Fruit fly (Drosophila melanogaster): ENCODE results near the gene CG46317.

CG46317 gene

DNA sequence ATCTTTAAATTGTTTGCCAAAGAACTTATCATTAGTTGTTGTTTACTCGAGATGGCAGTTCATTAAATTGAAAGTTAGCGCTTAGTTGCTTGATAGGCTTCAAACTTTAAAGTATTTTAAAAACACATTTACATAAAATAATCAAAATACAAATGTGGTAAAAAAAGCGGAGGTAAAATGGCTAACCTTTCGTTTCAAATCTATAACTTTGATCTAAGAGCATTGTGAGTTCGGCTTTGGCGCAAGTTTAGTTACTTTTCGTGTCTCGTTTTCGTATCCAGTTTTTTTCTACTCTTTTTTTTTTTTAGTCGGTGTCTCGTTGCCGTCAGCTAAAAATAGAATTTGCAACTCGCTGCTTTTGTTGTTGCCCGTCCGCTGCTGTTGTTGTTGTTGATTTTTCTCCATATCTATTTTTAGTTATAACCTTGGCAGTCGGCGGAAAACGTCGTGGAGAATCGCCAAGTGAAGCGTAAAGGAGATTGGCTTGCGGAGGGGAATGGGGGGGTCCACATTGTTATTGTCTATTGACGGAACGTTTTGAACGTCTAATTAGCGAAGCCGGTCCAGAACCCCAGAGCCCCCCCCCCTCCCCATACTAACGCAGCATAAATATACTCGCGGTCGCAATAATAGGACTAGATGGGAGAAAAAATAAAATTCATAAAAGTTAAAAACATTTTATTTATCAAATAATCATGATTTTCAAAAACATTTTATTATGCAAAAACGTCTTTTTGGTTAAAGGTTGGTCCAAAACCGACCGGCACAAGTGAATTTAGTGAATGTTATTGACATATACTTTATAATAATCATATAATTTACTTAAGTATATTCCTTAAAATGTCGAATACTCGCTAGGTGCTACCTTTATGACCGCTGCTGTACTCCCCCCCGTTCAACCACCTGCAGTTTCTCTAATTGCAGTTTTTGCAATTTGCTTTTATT lies 46.2 kb upstream of the CG46317 start (continued):
- TF ChIP-seq Mio (GFP tag; optimal IDR thresholded peaks at IDR 0.05) (no peak), Vsx2 (GFP tag; optimal IDR thresholded peaks at IDR 0.05; ENCODE audit: partially characterized antibody) (no peak), br (GFP tag; optimal IDR thresholded peaks at IDR 0.05) (no peak), ey (GFP tag; optimal IDR thresholded peaks at IDR 0.05) (no peak), Dif (GFP tag; optimal IDR thresholded peaks at IDR 0.05; ENCODE audit: partially characterized antibody) (no peak), Jra (GFP tag; optimal IDR thresholded peaks at IDR 0.05) (no peak), brk (GFP tag; optimal IDR thresholded peaks at IDR 0.05) (no peak), dsf (GFP tag; optimal IDR thresholded peaks at IDR 0.05; ENCODE audit: borderline replicate concordance) (no peak), OdsH (GFP tag; optimal IDR thresholded peaks at IDR 0.05) (no peak), dl (GFP tag; optimal IDR thresholded peaks at IDR 0.05; ENCODE audit: insufficient read depth in 1 of 2, partially characterized antibody in 2 of 2) (no peak), Abd-B (GFP tag; optimal IDR thresholded peaks at IDR 0.05) (no peak)

DNA sequence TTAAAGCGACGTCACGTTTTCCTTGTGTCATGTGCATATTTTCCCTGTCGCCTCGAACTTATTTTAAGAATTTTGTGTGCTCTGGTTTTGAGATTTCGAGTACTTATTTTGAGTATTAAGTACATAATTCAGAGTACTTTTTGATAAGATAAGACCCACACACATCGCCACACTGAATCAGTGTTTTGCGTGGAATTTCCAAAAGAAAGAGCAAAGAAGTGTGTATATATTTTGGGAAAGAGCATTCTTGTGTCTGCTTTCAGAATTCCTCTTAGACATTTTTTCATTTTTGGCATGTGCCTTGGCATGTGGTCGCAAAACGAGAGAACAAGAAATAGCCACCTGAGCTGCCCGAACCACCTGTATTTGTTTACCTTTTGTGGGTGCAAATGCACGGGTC lies 45.2 kb upstream of the CG46317 start:
- TF ChIP-seq OdsH (GFP tag; optimal IDR thresholded peaks at IDR 0.05): peak; percentile 0
- peak; percentile 44 for TF ChIP-seq HLH106 (tag; optimal IDR thresholded peaks at IDR 0.05)
- peak; percentile 9 for TF ChIP-seq fru (GFP tag; optimal IDR thresholded peaks at IDR 0.05)
- peak; percentile 7 for TF ChIP-seq psq (GFP tag; optimal IDR thresholded peaks at IDR 0.05)
- TF ChIP-seq Sp1 (GFP tag; optimal IDR thresholded peaks at IDR 0.05): peak; percentile 2
- no peak for TF ChIP-seq ey (GFP tag; optimal IDR thresholded peaks at IDR 0.05)
- TF ChIP-seq Rel (GFP tag; optimal IDR thresholded peaks at IDR 0.05): no peak
- TF ChIP-seq Rel (tag; optimal IDR thresholded peaks at IDR 0.05): peak; percentile 36
- TF ChIP-seq N (GFP tag; optimal IDR thresholded peaks at IDR 0.05): no peak
- peak; percentile 8 for TF ChIP-seq h (GFP tag; optimal IDR thresholded peaks at IDR 0.05)

DNA sequence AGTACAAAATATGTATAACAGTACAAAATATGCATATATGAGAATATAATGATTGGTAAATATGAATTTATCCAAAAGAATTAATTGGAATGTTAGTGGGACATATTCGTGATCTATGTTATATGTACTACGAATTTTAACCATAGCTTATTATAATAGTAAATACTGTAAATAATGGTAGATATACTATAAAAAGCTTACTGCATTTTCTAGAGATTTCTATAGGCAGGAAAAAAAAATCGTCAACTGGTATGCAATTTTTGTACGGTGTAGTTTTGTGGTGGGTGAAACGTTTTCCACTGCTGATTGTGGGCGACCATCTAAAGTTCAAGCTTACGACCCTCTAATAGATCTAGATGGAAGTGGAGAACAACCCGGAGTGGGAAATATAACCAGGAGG lies 44.2 kb upstream of the CG46317 start:
- no peak for TF ChIP-seq psq (GFP tag; optimal IDR thresholded peaks at IDR 0.05)
- no peak for TF ChIP-seq Hr83 (GFP tag; optimal IDR thresholded peaks at IDR 0.05; ENCODE audit: poor library complexity, severe bottlenecking)
- TF ChIP-seq Sp1 (GFP tag; optimal IDR thresholded peaks at IDR 0.05): no peak
- TF ChIP-seq Myc (optimal IDR thresholded peaks at IDR 0.05): no peak
- no peak for TF ChIP-seq fru (GFP tag; optimal IDR thresholded peaks at IDR 0.05)
- no peak for TF ChIP-seq Dif (GFP tag; optimal IDR thresholded peaks at IDR 0.05; ENCODE audit: partially characterized antibody)
- TF ChIP-seq ey (GFP tag; optimal IDR thresholded peaks at IDR 0.05): no peak
- no peak for TF ChIP-seq br (GFP tag; optimal IDR thresholded peaks at IDR 0.05)
- TF ChIP-seq brk (GFP tag; optimal IDR thresholded peaks at IDR 0.05): no peak
- no peak for TF ChIP-seq Abd-B (GFP tag; optimal IDR thresholded peaks at IDR 0.05)
- no peak for TF ChIP-seq rgr (GFP tag; optimal IDR thresholded peaks at IDR 0.05)
- no peak for TF ChIP-seq dmrt93B (GFP tag; optimal IDR thresholded peaks at IDR 0.05)
- TF ChIP-seq OdsH (GFP tag; optimal IDR thresholded peaks at IDR 0.05): no peak
- TF ChIP-seq CG9705 (GFP tag; optimal IDR thresholded peaks at IDR 0.05): no peak

DNA sequence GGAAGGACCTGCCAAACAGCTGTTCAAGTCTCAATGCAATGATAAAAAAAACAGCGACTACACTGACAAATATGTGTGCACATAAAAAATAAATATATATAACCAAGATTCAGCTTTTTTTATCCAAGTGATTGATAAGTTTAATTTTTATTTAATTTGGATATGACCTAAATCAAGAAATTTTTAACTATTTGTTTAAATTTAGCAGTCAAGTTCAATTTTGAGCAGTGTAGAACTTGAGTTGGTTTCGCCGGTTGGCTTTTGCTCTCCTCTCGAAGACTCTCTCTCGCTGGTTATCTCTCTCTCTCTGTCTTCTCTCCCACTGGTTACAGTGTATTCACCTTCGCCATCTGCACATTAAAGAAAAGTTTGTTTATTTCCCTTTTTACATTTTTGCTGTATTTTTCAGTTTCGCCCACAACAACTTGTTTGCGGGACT lies 43.0 kb upstream of the CG46317 start:
- TF ChIP-seq N (GFP tag; optimal IDR thresholded peaks at IDR 0.05) (no peak), rgr (GFP tag; optimal IDR thresholded peaks at IDR 0.05) (peak; percentile 97), tai (GFP tag; optimal IDR thresholded peaks at IDR 0.05) (no peak), Myc (optimal IDR thresholded peaks at IDR 0.05) (no peak), dl (GFP tag; optimal IDR thresholded peaks at IDR 0.05; ENCODE audit: insufficient read depth in 1 of 2, partially characterized antibody in 2 of 2) (no peak), Hnf4 (GFP tag; optimal IDR thresholded peaks at IDR 0.05) (peak; percentile 95), psq (GFP tag; optimal IDR thresholded peaks at IDR 0.05) (peak; percentile 94), jim (GFP tag; optimal IDR thresholded peaks at IDR 0.05) (no peak), sv (GFP tag; optimal IDR thresholded peaks at IDR 0.05) (peak; percentile 79), Vsx2 (GFP tag; optimal IDR thresholded peaks at IDR 0.05; ENCODE audit: partially characterized antibody) (no peak), Sp1 (GFP tag; optimal IDR thresholded peaks at IDR 0.05) (peak; percentile 98), Dfd (GFP tag; optimal IDR thresholded peaks at IDR 0.05) (peak; percentile 94), sage (GFP tag; optimal IDR thresholded peaks at IDR 0.05) (peak; percentile 95), Hr83 (GFP tag; optimal IDR thresholded peaks at IDR 0.05; ENCODE audit: poor library complexity, severe bottlenecking) (no peak), CG32264 (GFP tag; optimal IDR thresholded peaks at IDR 0.05) (peak; percentile 79), lola (GFP tag; optimal IDR thresholded peaks at IDR 0.05) (no peak), Abd-B (GFP tag; optimal IDR thresholded peaks at IDR 0.05) (no peak), dmrt93B (GFP tag; optimal IDR thresholded peaks at IDR 0.05) (peak; percentile 93), Dif (GFP tag; optimal IDR thresholded peaks at IDR 0.05; ENCODE audit: partially characterized antibody) (peak; percentile 50), h (GFP tag; optimal IDR thresholded peaks at IDR 0.05) (peak; percentile 98), fru (GFP tag; optimal IDR thresholded peaks at IDR 0.05) (peak; percentile 97), OdsH (GFP tag; optimal IDR thresholded peaks at IDR 0.05) (peak; percentile 97), br (GFP tag; optimal IDR thresholded peaks at IDR 0.05) (peak; percentile 94), brk (GFP tag; optimal IDR thresholded peaks at IDR 0.05) (peak; percentile 92), Jra (GFP tag; optimal IDR thresholded peaks at IDR 0.05) (peak; percentile 89), foxo (GFP tag; optimal IDR thresholded peaks at IDR 0.05) (peak; percentile 32 to 98), Mio (GFP tag; optimal IDR thresholded peaks at IDR 0.05) (no peak), CG9705 (GFP tag; optimal IDR thresholded peaks at IDR 0.05) (peak; percentile 92), usp (GFP tag; optimal IDR thresholded peaks at IDR 0.05) (no peak), dsf (GFP tag; optimal IDR thresholded peaks at IDR 0.05; ENCODE audit: borderline replicate concordance) (peak; percentile 70), Rel (GFP tag; optimal IDR thresholded peaks at IDR 0.05) (peak; percentile 75), Rel (tag; optimal IDR thresholded peaks at IDR 0.05) (peak; percentile 84), CrebA (GFP tag; optimal IDR thresholded peaks at IDR 0.05; ENCODE audit: borderline replicate concordance) (peak; percentile 92), woc (GFP tag; optimal IDR thresholded peaks at IDR 0.05) (peak; percentile 90), pan (optimal IDR thresholded peaks at IDR 0.05) (no peak)
